Worm (Caenorhabditis elegans) whole organism, early embryonic: Measurements from ENCODE around the gene nhr-14.

Experiments
- B0310.2 ChIP-seq: sonication (generic microtip); optimal IDR thresholded peaks from 2 replicates; lab custom pipeline; 2016; ENCODE audit warnings: mild to moderate bottlenecking, missing genetic modification characterization, missing compliant biosample characterization
- F13C5.2 ChIP-seq: sonication (generic microtip); optimal IDR thresholded peaks from 2 replicates; lab custom pipeline; 2017; ENCODE audit warnings: mild to moderate bottlenecking, missing genetic modification characterization, inconsistent platforms, missing compliant biosample characterization
- aly-1 ChIP-seq: sonication (generic microtip); optimal IDR thresholded peaks from 2 replicates; lab custom pipeline; 2016; ENCODE audit warnings: missing genetic modification characterization, missing compliant biosample characterization
- ama-1 ChIP-seq: fragments of 150-350 bp; optimal IDR thresholded peaks from 2 replicates; lab custom pipeline; 2014
- ceh-13 ChIP-seq: fragments of 200-800 bp; sonication (Bioruptor generic); optimal IDR thresholded peaks from 2 replicates; lab custom pipeline; 2018; ENCODE audit warnings: mild to moderate bottlenecking, missing genetic modification characterization, missing compliant biosample characterization
- ceh-36 ChIP-seq: sonication (generic microtip); optimal IDR thresholded peaks from 2 replicates; lab custom pipeline; 2016; ENCODE audit warnings: missing genetic modification characterization, inconsistent platforms, missing compliant biosample characterization
- ets-7 ChIP-seq: sonication (generic microtip); optimal IDR thresholded peaks from 2 replicates; lab custom pipeline; 2016; ENCODE audit warnings: missing genotype, missing genetic modification characterization, missing compliant biosample characterization
- flt-1 ChIP-seq: fragments of 200-800 bp; sonication (Bioruptor generic); IDR thresholded peaks from 2 replicates; pipeline ENCODE4 v1.3.6; 2022; ENCODE audit warnings: missing genetic modification characterization, missing compliant biosample characterization
- hmbx-1 ChIP-seq: sonication (generic microtip); optimal IDR thresholded peaks from 2 replicates; lab custom pipeline; 2016; ENCODE audit warnings: mild to moderate bottlenecking, missing genetic modification characterization, missing compliant biosample characterization
- hmg-4 ChIP-seq: fragments of 200-800 bp; sonication (Bioruptor generic); optimal IDR thresholded peaks from 2 replicates; lab custom pipeline; 2018; ENCODE audit warnings: mild to moderate bottlenecking, missing genetic modification characterization, missing compliant biosample characterization
- hnd-1 ChIP-seq: sonication (generic microtip); optimal IDR thresholded peaks from 2 replicates; lab custom pipeline; 2016; ENCODE audit warnings: missing genetic modification characterization, missing compliant biosample characterization
- pes-1 ChIP-seq: fragments of 200-800 bp; sonication (Bioruptor generic); IDR thresholded peaks from 2 replicates; pipeline ENCODE4 v1.3.6; 2022; ENCODE audit warnings: missing genetic modification reagents, missing genetic modification characterization, missing compliant biosample characterization
- scrt-1 ChIP-seq: fragments of 200-800 bp; sonication (Bioruptor generic); IDR thresholded peaks from 2 replicates; pipeline ENCODE4 v1.3.6; 2022; ENCODE audit warnings: missing genetic modification characterization, missing compliant biosample characterization
- sea-1 ChIP-seq: fragments of 200-800 bp; sonication (Bioruptor generic); conservative IDR thresholded peaks from 2 replicates; pipeline ENCODE4 v1.3.6; 2022; ENCODE audit warnings: missing genetic modification characterization, missing compliant biosample characterization
- tbx-11 ChIP-seq: fragments of 200-800 bp; sonication (Bioruptor generic); IDR thresholded peaks from 2 replicates; pipeline ENCODE4 v1.3.6; 2022; ENCODE audit warnings: missing genetic modification characterization, missing compliant biosample characterization
- tbx-37 ChIP-seq: fragments of 200-800 bp; sonication (Bioruptor generic); conservative IDR thresholded peaks from 2 replicates; pipeline ENCODE4 v1.3.6; 2022; ENCODE audit warnings: missing genetic modification reagents, missing genetic modification characterization, missing compliant biosample characterization
- tra-4 ChIP-seq: sonication (generic microtip); optimal IDR thresholded peaks from 2 replicates; lab custom pipeline; 2017; ENCODE audit warnings: missing genetic modification characterization, missing compliant biosample characterization

Gene nhr-14

DNA sequence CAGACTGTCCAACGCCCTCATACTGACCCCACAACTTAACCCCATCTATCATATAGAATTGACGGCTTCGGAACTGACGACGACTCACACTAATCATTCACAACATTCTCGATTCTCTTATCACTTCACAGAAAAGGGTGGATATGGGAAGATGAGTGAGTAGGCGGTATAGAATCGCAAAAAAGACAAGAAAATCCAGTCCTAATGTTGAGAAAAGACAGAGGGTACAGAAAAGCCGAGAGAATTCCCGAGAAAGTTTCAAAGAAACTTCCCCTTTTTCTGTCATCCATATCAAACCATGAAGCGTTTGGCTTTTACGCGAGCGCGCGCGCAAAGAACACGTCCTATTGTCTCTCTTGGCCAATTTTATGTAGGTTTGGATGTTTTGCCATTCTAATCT, 28.2 kb upstream of the nhr-14 start:
- no peak for TF ChIP-seq hnd-1 (tag; lab: Kevin White, UChicago)
- TF ChIP-seq tbx-11 (GFP tag; lab: Robert Waterston, UW), result no peak
- no peak for TF ChIP-seq ama-1 (lab: Kevin White, UChicago)
- TF ChIP-seq B0310.2, result no peak
- TF ChIP-seq pes-1, result no peak
- no peak for TF ChIP-seq flt-1
- no peak for TF ChIP-seq hmg-4 (GFP tag; lab: Kevin White, UChicago)
- no peak for TF ChIP-seq ceh-13 (GFP tag; lab: Kevin White, UChicago)
- TF ChIP-seq tbx-37 (GFP tag; lab: Robert Waterston, UW), result no peak
- no peak for TF ChIP-seq ets-7 (tag; lab: Kevin White, UChicago)
- TF ChIP-seq scrt-1 (GFP tag; lab: Robert Waterston, UW), result no peak
- no peak for TF ChIP-seq tra-4
- TF ChIP-seq aly-1 (tag; lab: Kevin White, UChicago), result no peak
- TF ChIP-seq ceh-36, result no peak
- TF ChIP-seq hmbx-1 (tag; lab: Kevin White, UChicago), result no peak
- TF ChIP-seq F13C5.2 (tag; lab: Kevin White, UChicago), result no peak

DNA sequence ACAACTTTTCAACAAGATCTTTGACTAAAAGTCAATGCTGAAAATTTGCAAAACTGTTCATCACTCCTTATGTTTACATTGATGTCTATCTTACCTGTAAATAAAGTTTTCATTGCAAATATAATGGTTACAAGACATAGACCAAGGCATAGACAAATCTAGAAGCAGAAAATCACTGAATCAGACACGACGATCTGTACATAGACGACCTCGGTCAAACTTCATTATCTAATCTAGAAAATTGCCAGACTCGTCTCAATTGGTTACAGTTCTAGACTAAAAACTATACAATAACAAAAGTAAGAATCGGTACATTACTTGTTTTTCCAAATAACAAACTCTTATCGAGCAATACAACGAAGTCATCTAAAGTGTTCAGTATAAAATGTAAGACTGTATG, 24.9 kb upstream of the nhr-14 start, which contains the start of gene grd-4:
TSS of gene grd-4 (plus strand) at position 301 of the 400 bp plus-strand sequence.
- TF ChIP-seq ets-7 (tag; lab: Kevin White, UChicago), result no peak
- no peak for TF ChIP-seq scrt-1 (GFP tag; lab: Robert Waterston, UW)
- TF ChIP-seq flt-1, result no peak
- TF ChIP-seq sea-1 (GFP tag; lab: Robert Waterston, UW), result no peak
- TF ChIP-seq hmg-4 (GFP tag; lab: Kevin White, UChicago), result no peak
- TF ChIP-seq ceh-13 (GFP tag; lab: Kevin White, UChicago), result no peak
- no peak for TF ChIP-seq hmbx-1 (tag; lab: Kevin White, UChicago)
- no peak for TF ChIP-seq B0310.2

DNA sequence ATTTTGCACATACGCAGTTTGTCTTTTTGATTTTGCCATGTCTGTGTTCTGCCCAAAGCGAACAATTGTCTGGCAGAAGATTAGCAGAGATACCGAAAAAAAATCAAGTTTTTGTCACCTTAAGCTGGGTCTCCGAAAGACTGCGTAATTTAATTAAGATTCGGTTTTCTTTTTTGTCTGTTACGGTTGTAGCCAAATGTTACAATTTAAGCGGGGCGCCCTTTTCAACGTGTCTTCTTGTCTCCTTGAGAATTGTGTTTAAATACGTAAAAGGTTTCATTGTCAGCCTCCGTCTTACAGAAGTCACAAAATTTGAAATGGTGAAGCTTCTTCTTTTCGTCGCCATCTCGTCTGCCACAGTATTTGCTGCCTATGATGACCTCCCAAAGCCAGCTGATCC, 23.7 kb upstream of the nhr-14 start, which contains the start of gene grd-14:
TSS of gene grd-14 (plus strand) at position 301 of the 400 bp plus-strand sequence.
- TF ChIP-seq tbx-11 (GFP tag; lab: Robert Waterston, UW), result no peak
- TF ChIP-seq tra-4, result no peak

DNA sequence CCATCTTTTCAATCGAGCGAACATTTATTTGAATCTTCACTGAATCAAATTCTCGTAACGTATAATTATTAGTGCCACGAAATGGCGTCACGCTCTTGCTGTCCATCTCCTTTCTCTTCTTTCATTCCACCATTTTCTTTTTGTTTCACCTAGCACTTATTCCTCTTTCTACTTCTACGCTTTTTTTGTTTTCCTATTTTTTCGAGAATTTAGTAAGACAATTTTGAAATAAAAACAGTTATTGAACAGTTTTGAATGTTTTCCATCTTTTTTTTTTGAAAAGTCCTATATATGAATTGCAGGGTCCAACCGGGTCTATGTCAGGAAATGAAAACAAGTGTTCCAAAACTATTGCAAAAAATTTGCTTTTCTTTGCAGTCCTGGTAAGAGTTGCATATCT, 19.0 kb upstream of the nhr-14 start, which contains the start of gene T01B10.5:
TSS of gene T01B10.5 (plus strand) at position 301 of the 400 bp plus-strand sequence.
- TF ChIP-seq B0310.2, result no peak
- TF ChIP-seq hmg-4 (GFP tag; lab: Kevin White, UChicago), result no peak
- TF ChIP-seq pes-1, result no peak
- no peak for TF ChIP-seq ceh-36

DNA sequence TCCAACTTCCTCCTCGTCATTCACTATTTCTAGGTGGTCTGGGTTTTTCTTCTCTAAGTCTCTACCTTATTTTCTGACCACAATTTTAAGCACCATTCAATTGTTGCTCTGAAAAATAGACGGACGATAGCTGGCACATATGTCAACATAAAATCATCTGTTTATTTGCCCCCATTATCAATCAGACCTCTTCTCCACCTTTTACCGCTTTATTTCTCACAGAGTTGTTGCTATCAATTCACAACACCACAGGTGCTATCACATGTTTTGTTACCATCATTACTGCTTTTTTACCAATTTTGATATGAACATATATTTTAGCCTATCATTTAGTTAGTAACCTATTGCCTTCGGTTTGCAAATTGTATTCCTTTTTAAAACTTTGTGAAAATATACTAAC, 16.8 kb upstream of the nhr-14 start:
- TF ChIP-seq B0310.2 (no peak), tbx-37 (GFP tag; lab: Robert Waterston, UW) (no peak), scrt-1 (GFP tag; lab: Robert Waterston, UW) (no peak), hnd-1 (tag; lab: Kevin White, UChicago) (no peak), pes-1 (no peak), aly-1 (tag; lab: Kevin White, UChicago) (no peak), tbx-11 (GFP tag; lab: Robert Waterston, UW) (no peak), hmbx-1 (tag; lab: Kevin White, UChicago) (no peak), ceh-36 (no peak), ets-7 (tag; lab: Kevin White, UChicago) (no peak), F13C5.2 (tag; lab: Kevin White, UChicago) (no peak), ama-1 (lab: Kevin White, UChicago) (no peak), tra-4 (no peak), ceh-13 (GFP tag; lab: Kevin White, UChicago) (no peak), sea-1 (GFP tag; lab: Robert Waterston, UW) (no peak), hmg-4 (GFP tag; lab: Kevin White, UChicago) (no peak), flt-1 (no peak)

DNA sequence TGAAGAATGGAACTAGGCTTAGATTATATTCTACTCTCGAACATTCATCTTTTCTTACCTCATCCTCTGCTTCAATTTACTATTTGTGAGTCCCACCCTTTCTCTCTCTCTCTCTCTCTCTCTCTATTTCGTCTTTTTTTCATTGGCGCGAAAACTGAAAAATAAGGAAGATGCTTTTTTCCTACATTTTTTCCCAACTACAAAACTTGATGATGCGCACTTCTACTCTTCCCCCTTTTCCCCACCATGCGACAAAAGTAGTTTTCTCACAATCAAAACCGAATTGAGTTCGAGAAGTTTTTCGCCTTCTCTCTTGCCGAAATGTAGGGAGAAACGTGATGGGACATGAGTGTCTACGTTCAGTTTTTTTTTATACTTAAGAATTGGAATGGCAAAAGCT, 13.9 kb upstream of the nhr-14 start:
- TF ChIP-seq F13C5.2 (tag; lab: Kevin White, UChicago), result no peak
- no peak for TF ChIP-seq ceh-36
- TF ChIP-seq flt-1, result no peak
- TF ChIP-seq sea-1 (GFP tag; lab: Robert Waterston, UW), result no peak
- no peak for TF ChIP-seq aly-1 (tag; lab: Kevin White, UChicago)
- TF ChIP-seq tra-4, result no peak
- TF ChIP-seq ama-1 (lab: Kevin White, UChicago), result no peak
- TF ChIP-seq hmbx-1 (tag; lab: Kevin White, UChicago), result no peak
- TF ChIP-seq hmg-4 (GFP tag; lab: Kevin White, UChicago), result no peak

DNA sequence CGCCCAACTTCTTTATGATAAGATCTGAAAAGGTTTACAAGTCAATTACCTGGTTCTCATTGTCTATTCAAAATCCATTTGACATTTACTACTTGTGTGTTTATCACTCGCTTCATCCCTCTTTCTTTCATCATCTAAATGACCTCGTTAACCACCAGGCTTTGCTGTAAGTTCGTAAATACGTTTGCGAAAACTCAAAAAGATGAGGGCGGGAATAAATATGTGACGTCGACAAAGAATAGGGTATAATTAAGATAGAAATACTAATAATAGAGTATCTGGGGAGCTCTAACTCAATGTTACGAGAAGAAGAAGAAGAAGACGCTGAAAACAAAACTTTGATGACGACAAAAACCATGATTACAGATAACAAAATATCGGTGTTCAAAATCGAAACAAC, 13.4 kb upstream of the nhr-14 start:
- TF ChIP-seq B0310.2, result no peak
- no peak for TF ChIP-seq pes-1
- TF ChIP-seq ets-7 (tag; lab: Kevin White, UChicago), result no peak
- no peak for TF ChIP-seq sea-1 (GFP tag; lab: Robert Waterston, UW)

DNA sequence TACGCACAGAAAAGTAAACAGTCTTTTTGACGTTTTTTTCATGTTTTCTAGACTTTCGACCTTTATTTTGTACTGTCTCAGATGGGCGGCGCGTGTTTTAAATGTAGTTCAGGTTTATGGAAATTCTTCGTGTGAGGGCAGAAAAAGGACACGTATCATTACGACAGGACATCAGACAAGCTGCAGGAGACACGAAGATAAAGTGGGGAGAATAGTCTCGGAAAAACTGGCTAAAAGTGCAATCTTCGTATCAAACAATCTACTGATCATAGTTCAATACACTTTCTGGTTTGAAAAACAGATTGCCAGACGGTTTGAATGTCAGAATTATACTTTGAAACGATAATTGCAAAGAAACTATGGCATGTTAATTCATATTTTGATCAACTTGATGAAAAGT, 9.4 kb upstream of the nhr-14 start:
- TF ChIP-seq ceh-13 (GFP tag; lab: Kevin White, UChicago), result no peak
- no peak for TF ChIP-seq hnd-1 (tag; lab: Kevin White, UChicago)
- no peak for TF ChIP-seq sea-1 (GFP tag; lab: Robert Waterston, UW)
- no peak for TF ChIP-seq F13C5.2 (tag; lab: Kevin White, UChicago)
- TF ChIP-seq B0310.2, result no peak
- TF ChIP-seq tbx-11 (GFP tag; lab: Robert Waterston, UW), result no peak
- no peak for TF ChIP-seq ets-7 (tag; lab: Kevin White, UChicago)
- TF ChIP-seq ceh-36, result no peak
- TF ChIP-seq scrt-1 (GFP tag; lab: Robert Waterston, UW), result no peak
- TF ChIP-seq hmbx-1 (tag; lab: Kevin White, UChicago), result no peak
- TF ChIP-seq flt-1, result no peak
- no peak for TF ChIP-seq ama-1 (lab: Kevin White, UChicago)
- TF ChIP-seq tra-4, result no peak
- no peak for TF ChIP-seq aly-1 (tag; lab: Kevin White, UChicago)
- TF ChIP-seq hmg-4 (GFP tag; lab: Kevin White, UChicago), result no peak
- TF ChIP-seq pes-1, result no peak
- no peak for TF ChIP-seq tbx-37 (GFP tag; lab: Robert Waterston, UW)
